Fruit fly (Drosophila melanogaster) whole organism, embryonic: ENCODE measurements around the gene CG31275.

Experiments used
- ATbp ChIP-seq: fragments of 200-800 bp; sonication (Bioruptor generic); optimal IDR thresholded peaks from 2 replicates; lab custom pipeline; 2017; ENCODE audit warnings: missing biosample characterization, mild to moderate bottlenecking, missing genetic modification characterization, missing genetic modification reagents
- Asciz ChIP-seq: fragments of 200-800 bp; sonication (Bioruptor generic); optimal IDR thresholded peaks from 2 replicates; lab custom pipeline; 2017; ENCODE audit warnings: missing biosample characterization, mild to moderate bottlenecking, missing genetic modification characterization, missing genetic modification reagents
- Awh ChIP-seq: fragments of 200-800 bp; sonication (Bioruptor generic); IDR thresholded peaks from 2 replicates; pipeline ENCODE4, ENCODE4 v1.3.6; 2022; ENCODE audit warnings: missing biosample characterization, missing genetic modification characterization
- B-H2 ChIP-seq: fragments of 200-800 bp; sonication (Bioruptor generic); optimal IDR thresholded peaks from 2 replicates; lab custom pipeline; 2018; ENCODE audit warnings: missing biosample characterization, mild to moderate bottlenecking, missing genetic modification characterization
- C15 ChIP-seq: fragments of 200-800 bp; sonication (Bioruptor generic); IDR thresholded peaks from 3 replicates; pipeline ENCODE4 v1.3.6; 2022; ENCODE audit warnings: missing biosample characterization, missing genetic modification characterization
- CG10274 ChIP-seq: fragments of 200-800 bp; sonication (Bioruptor generic); optimal IDR thresholded peaks from 3 replicates; lab custom pipeline; 2017; ENCODE audit warnings: missing biosample characterization, mild to moderate bottlenecking, missing genetic modification characterization
- CG10979 ChIP-seq: fragments of 200-800 bp; sonication (Bioruptor generic); optimal IDR thresholded peaks from 2 replicates; lab custom pipeline; 2018; ENCODE audit warnings: missing biosample characterization, mild to moderate bottlenecking, missing genetic modification characterization, moderate library complexity
- CG11093 ChIP-seq: fragments of 200-800 bp; sonication (Bioruptor generic); IDR thresholded peaks from 3 replicates; pipeline ENCODE4 v1.3.6; 2022; ENCODE audit warnings: missing biosample characterization, missing genetic modification characterization
- CG12391 ChIP-seq: fragments of 200-800 bp; sonication (Bioruptor generic); optimal IDR thresholded peaks from 3 replicates; lab custom pipeline; 2018; ENCODE audit warnings: missing biosample characterization, mild to moderate bottlenecking, missing genetic modification characterization, moderate library complexity
- CG13123 ChIP-seq: fragments of 200-800 bp; sonication (Bioruptor generic); optimal IDR thresholded peaks from 2 replicates; lab custom pipeline; 2016; ENCODE audit warnings: missing biosample characterization, missing genetic modification characterization
- CG15011 ChIP-seq: fragments of 200-800 bp; sonication (Bioruptor generic); optimal IDR thresholded peaks from 3 replicates; lab custom pipeline; 2018; ENCODE audit warnings: missing biosample characterization, mild to moderate bottlenecking, missing genetic modification characterization
- CG15073 ChIP-seq: fragments of 200-800 bp; sonication (Bioruptor generic); optimal IDR thresholded peaks from 2 replicates; lab custom pipeline; 2016; ENCODE audit warnings: missing biosample characterization, missing genetic modification characterization
- CG4854 ChIP-seq: fragments of 200-800 bp; sonication (Bioruptor generic); optimal IDR thresholded peaks from 2 replicates; lab custom pipeline; 2016; ENCODE audit warnings: missing biosample characterization, missing genetic modification characterization, inconsistent platforms
- CG6654 ChIP-seq: fragments of 200-800 bp; sonication (Bioruptor generic); optimal IDR thresholded peaks from 2 replicates; lab custom pipeline; 2017; ENCODE audit warnings: missing biosample characterization, mild to moderate bottlenecking, missing genetic modification characterization
- CG6791 ChIP-seq: fragments of 200-800 bp; sonication (Bioruptor generic); IDR thresholded peaks from 3 replicates; pipeline ENCODE4 v1.3.6; 2022; ENCODE audit warnings: missing biosample characterization, missing genetic modification characterization; ENCODE audit not compliant: partially characterized antibody
- CG7963 ChIP-seq: fragments of 200-800 bp; sonication (Bioruptor generic); IDR thresholded peaks from 3 replicates; pipeline ENCODE4 v1.3.6; 2022; ENCODE audit warnings: missing biosample characterization, missing genetic modification characterization; ENCODE audit not compliant: partially characterized antibody
- CG7987 ChIP-seq: fragments of 200-800 bp; sonication (Bioruptor generic); optimal IDR thresholded peaks from 2 replicates; lab custom pipeline; 2018; ENCODE audit warnings: missing biosample characterization, mild to moderate bottlenecking, missing genetic modification characterization, moderate library complexity
- Dll ChIP-seq: fragments of 200-800 bp; sonication (Bioruptor generic); IDR thresholded peaks from 4 replicates; pipeline ENCODE4 v1.3.6; 2022; ENCODE audit warnings: missing biosample characterization, missing genetic modification characterization; ENCODE audit not compliant: partially characterized antibody
- ERR ChIP-seq: fragments of 200-800 bp; sonication (Bioruptor generic); optimal IDR thresholded peaks from 2 replicates; lab custom pipeline; 2016; ENCODE audit warnings: missing biosample characterization, missing genetic modification characterization
- HLH3B ChIP-seq: fragments of 200-800 bp; sonication (Bioruptor generic); IDR thresholded peaks from 2 replicates; pipeline ENCODE4 v1.3.6; 2022; ENCODE audit warnings: missing biosample characterization, missing genetic modification characterization
- Hand ChIP-seq: fragments of 200-800 bp; sonication (Bioruptor generic); optimal IDR thresholded peaks from 2 replicates; lab custom pipeline; 2017; ENCODE audit warnings: mild to moderate bottlenecking, missing biosample characterization, missing genetic modification reagents, missing genetic modification characterization
- Hr39 ChIP-seq: fragments of >200 bp; optimal IDR thresholded peaks from 2 replicates; lab custom pipeline; 2017
- Lim3 ChIP-seq: fragments of 200-800 bp; sonication (Bioruptor generic); IDR thresholded peaks from 2 replicates; pipeline ENCODE4 v1.3.6; 2022; ENCODE audit warnings: missing biosample characterization, missing genetic modification characterization
- MTF-1 ChIP-seq: fragments of 200-800 bp; sonication (Bioruptor generic); optimal IDR thresholded peaks from 2 replicates; lab custom pipeline; 2018; ENCODE audit warnings: missing biosample characterization, mild to moderate bottlenecking, missing genetic modification characterization, borderline replicate concordance
- Mes4 ChIP-seq: fragments of 200-800 bp; sonication (Bioruptor generic); optimal IDR thresholded peaks from 2 replicates; lab custom pipeline; 2016; ENCODE audit warnings: missing biosample characterization, missing genetic modification characterization
- Opbp ChIP-seq: fragments of 200-800 bp; sonication (Bioruptor generic); IDR thresholded peaks from 3 replicates; pipeline ENCODE4 v1.3.6; 2022; ENCODE audit warnings: missing biosample characterization, missing genetic modification characterization; ENCODE audit not compliant: partially characterized antibody
- Side ChIP-seq: fragments of 200-800 bp; sonication (Bioruptor generic); optimal IDR thresholded peaks from 2 replicates; lab custom pipeline; 2016; ENCODE audit warnings: missing biosample characterization, missing genetic modification characterization
- Sry-δ ChIP-seq: fragments of 200-800 bp; sonication (Bioruptor generic); optimal IDR thresholded peaks from 2 replicates; lab custom pipeline; 2016; ENCODE audit warnings: missing biosample characterization, missing genetic modification characterization
- abd-A ChIP-seq: fragments of 200-800 bp; sonication (Bioruptor generic); optimal IDR thresholded peaks from 3 replicates; lab custom pipeline; 2019; ENCODE audit warnings: missing biosample characterization, mild to moderate bottlenecking, missing genetic modification characterization, moderate library complexity
- ap ChIP-seq: fragments of 200-800 bp; sonication (Bioruptor generic); IDR thresholded peaks from 2 replicates; pipeline ENCODE4 v1.3.6; 2022; ENCODE audit warnings: missing biosample characterization, missing genetic modification characterization
- bcd ChIP-seq: fragments of 200-800 bp; sonication (Bioruptor generic); optimal IDR thresholded peaks from 2 replicates; lab custom pipeline; 2017; ENCODE audit warnings: missing biosample characterization, mild to moderate bottlenecking, missing genetic modification characterization
- chif ChIP-seq, 2 experiments: fragments of 200-800 bp; sonication (Bioruptor generic); optimal IDR thresholded peaks; 3 replicates each; lab custom pipeline; 2016; ENCODE audit warnings: missing biosample characterization in 2 of 2, missing genetic modification characterization in 2 of 2
- chinmo ChIP-seq: fragments of 200-800 bp; sonication (Bioruptor generic); IDR thresholded peaks from 4 replicates; pipeline ENCODE4 v1.3.6; 2022; ENCODE audit warnings: missing biosample characterization, missing genetic modification characterization; ENCODE audit not compliant: partially characterized antibody
- gcm2 ChIP-seq: fragments of 200-800 bp; sonication (Bioruptor generic); optimal IDR thresholded peaks from 2 replicates; lab custom pipeline; 2016; ENCODE audit warnings: missing biosample characterization, missing genetic modification characterization
- grn ChIP-seq: fragments of 200-800 bp; sonication (Bioruptor generic); optimal IDR thresholded peaks from 3 replicates; lab custom pipeline; 2017; ENCODE audit warnings: missing biosample characterization, missing genetic modification characterization
- h ChIP-seq: fragments of >200 bp; optimal IDR thresholded peaks from 2 replicates; lab custom pipeline; 2017
- klu ChIP-seq: fragments of 200-800 bp; sonication (Bioruptor generic); IDR thresholded peaks from 2 replicates; pipeline ENCODE4 v1.3.6; 2022; ENCODE audit warnings: missing biosample characterization, missing genetic modification characterization
- kni ChIP-seq: fragments of 200-800 bp; sonication (Bioruptor generic); optimal IDR thresholded peaks from 3 replicates; lab custom pipeline; 2017; ENCODE audit warnings: mild to moderate bottlenecking, missing biosample characterization, missing genetic modification reagents, missing genetic modification characterization
- knrl ChIP-seq: fragments of 200-800 bp; sonication (Bioruptor generic); IDR thresholded peaks from 3 replicates; pipeline ENCODE4 v1.3.6; 2022; ENCODE audit warnings: missing biosample characterization, missing genetic modification characterization; ENCODE audit not compliant: partially characterized antibody
- oc ChIP-seq: fragments of 200-800 bp; sonication (Bioruptor generic); optimal IDR thresholded peaks from 2 replicates; lab custom pipeline; 2018; ENCODE audit warnings: missing biosample characterization, mild to moderate bottlenecking, missing genetic modification characterization, moderate library complexity
- p53 ChIP-seq: fragments of 200-800 bp; sonication (Bioruptor generic); optimal IDR thresholded peaks from 2 replicates; lab custom pipeline; 2016; ENCODE audit warnings: missing biosample characterization, missing genetic modification characterization
- phol ChIP-seq: fragments of 200-800 bp; sonication (Bioruptor generic); optimal IDR thresholded peaks from 3 replicates; lab custom pipeline; 2018; ENCODE audit warnings: missing biosample characterization, mild to moderate bottlenecking, missing genetic modification characterization, moderate library complexity
- pita ChIP-seq: fragments of 200-800 bp; sonication (Bioruptor generic); optimal IDR thresholded peaks from 2 replicates; lab custom pipeline; 2017; ENCODE audit warnings: missing biosample characterization, mild to moderate bottlenecking, missing genetic modification characterization
- run ChIP-seq: fragments of 200-800 bp; sonication (Bioruptor generic); optimal IDR thresholded peaks from 3 replicates; lab custom pipeline; 2018; ENCODE audit warnings: missing biosample characterization, mild to moderate bottlenecking, missing genetic modification characterization
- sens ChIP-seq: fragments of 200-800 bp; sonication (Bioruptor generic); peaks from one replicate; lab custom pipeline; 2016; ENCODE audit warnings: missing biosample characterization, missing genetic modification characterization
- sens-2 ChIP-seq: fragments of 200-800 bp; sonication (Bioruptor generic); IDR thresholded peaks from 2 replicates; pipeline ENCODE4 v1.3.6; 2022; ENCODE audit warnings: missing biosample characterization, missing genetic modification characterization
- seq ChIP-seq: fragments of 200-800 bp; sonication (Bioruptor generic); IDR thresholded peaks from 2 replicates; pipeline ENCODE4 v1.3.6; 2022; ENCODE audit warnings: missing biosample characterization, missing genetic modification characterization
- vvl ChIP-seq: fragments of 200-800 bp; sonication (Bioruptor generic); IDR thresholded peaks from 2 replicates; pipeline ENCODE4 v1.3.6; 2022; ENCODE audit warnings: missing biosample characterization, missing genetic modification characterization
- zen2 ChIP-seq: fragments of 200-800 bp; sonication (Bioruptor generic); IDR thresholded peaks from 3 replicates; pipeline ENCODE4 v1.3.6; 2022; ENCODE audit warnings: missing biosample characterization, missing genetic modification characterization; ENCODE audit not compliant: partially characterized antibody

The CG31275 gene

DNA sequence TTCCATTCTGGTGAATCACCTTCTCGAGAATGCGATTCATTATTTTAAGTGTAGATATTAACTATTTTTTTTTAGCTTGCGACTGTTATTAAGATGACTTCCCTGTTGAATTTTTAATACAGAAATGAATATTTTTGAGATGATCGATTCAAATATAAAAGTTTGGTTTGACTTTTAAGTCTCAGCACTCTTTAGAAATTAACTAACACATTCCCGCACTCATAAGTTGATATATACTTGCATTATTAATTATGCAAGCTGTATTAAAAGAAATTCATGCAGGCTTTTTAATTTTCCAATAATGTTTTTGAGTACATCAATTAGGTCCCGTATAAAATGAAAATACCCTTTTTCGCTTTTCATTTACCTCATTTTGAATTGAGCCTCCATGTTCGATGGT, at the start of gene CG31275:
TSS of gene CG31275 (minus strand) at position 101 of the 400 bp plus-strand sequence.
- TF ChIP-seq Asciz (no peak), vvl (GFP tag; lab: Robert Waterston, UW) (no peak), Mes4 (GFP tag; lab: Kevin White, UChicago) (no peak), Hand (GFP tag; lab: Kevin White, UChicago) (no peak), Lim3 (GFP tag; lab: Robert Waterston, UW) (no peak), HLH3B (GFP tag; lab: Robert Waterston, UW) (no peak), CG11093 (GFP tag; lab: Robert Waterston, UW) (no peak), gcm2 (GFP tag; lab: Kevin White, UChicago) (no peak), ATbp (GFP tag; lab: Kevin White, UChicago) (no peak), Hr39 (lab: Kevin White, UChicago) (no peak), sens-2 (no peak), Sry-δ (GFP tag; lab: Kevin White, UChicago) (no peak), knrl (no peak), CG4854 (GFP tag; lab: Kevin White, UChicago) (no peak), chif (GFP tag; optimal IDR thresholded peaks at IDR 0.05; lab: Kevin White, UChicago) (no peak)

DNA sequence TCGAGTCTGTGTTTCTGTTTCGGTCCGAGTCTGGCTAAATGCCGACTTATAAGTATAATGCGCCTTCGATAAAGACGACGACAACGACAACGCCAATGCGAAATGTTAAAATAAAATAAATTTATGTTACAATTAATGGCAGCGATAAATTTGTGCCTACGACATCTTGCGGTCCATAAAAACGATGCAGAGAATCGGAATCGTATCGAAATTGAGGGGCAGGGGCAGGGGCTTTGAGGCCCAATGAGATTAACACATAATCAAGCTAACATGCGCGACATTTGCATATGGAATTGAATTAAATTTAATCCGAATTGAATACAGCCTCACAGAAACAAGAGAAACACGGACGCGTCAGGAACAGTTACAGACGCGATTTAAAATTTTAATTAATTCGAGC, 49.1 kb upstream of the CG31275 start:
- TF ChIP-seq seq (GFP tag; lab: Robert Waterston, UW), result no peak
- TF ChIP-seq B-H2 (GFP tag; lab: Kevin White, UChicago), result no peak
- TF ChIP-seq run, result peak; percentile 71
- TF ChIP-seq Dll (GFP tag; lab: Robert Waterston, UW), result no peak
- TF ChIP-seq ERR, result no peak
- no peak for TF ChIP-seq CG6791
- TF ChIP-seq CG6654 (GFP tag; lab: Kevin White, UChicago), result no peak
- TF ChIP-seq CG15011, result no peak
- TF ChIP-seq grn (GFP tag; lab: Kevin White, UChicago), result no peak
- no peak for TF ChIP-seq CG13123
- TF ChIP-seq abd-A (tag; lab: Kevin White, UChicago), result peak; percentile 100
- peak; percentile 4 for TF ChIP-seq oc (tag; lab: Kevin White, UChicago)
- TF ChIP-seq klu, result no peak
- TF ChIP-seq ap (GFP tag; lab: Robert Waterston, UW), result no peak
- TF ChIP-seq C15 (GFP tag; lab: Robert Waterston, UW), result no peak
- TF ChIP-seq kni (GFP tag; lab: Kevin White, UChicago), result no peak
- TF ChIP-seq bcd (GFP tag; lab: Kevin White, UChicago), result peak; percentile 3
- TF ChIP-seq vvl (GFP tag; lab: Robert Waterston, UW), result peak; percentile 63
- no peak for TF ChIP-seq zen2 (GFP tag; lab: Robert Waterston, UW)
- TF ChIP-seq chinmo (GFP tag; lab: Robert Waterston, UW), result peak; percentile 85; the same call in 3 of the 4 replicates
- TF ChIP-seq CG12391, result no peak
- peak; percentile 68 for TF ChIP-seq sens (GFP tag; lab: Kevin White, UChicago)
- no peak for TF ChIP-seq CG15073 (GFP tag; lab: Kevin White, UChicago)
- no peak for TF ChIP-seq CG7963 (GFP tag; lab: Robert Waterston, UW)
- peak; percentile 73 for TF ChIP-seq Awh (GFP tag; lab: Robert Waterston, UW)
- no peak for TF ChIP-seq Side (GFP tag; lab: Kevin White, UChicago)
- no peak for TF ChIP-seq phol
- TF ChIP-seq CG10274 (GFP tag; lab: Kevin White, UChicago), result no peak
- 0 out of 3 replicates have a peak, but pooled peaks have one; percentile 17 for TF ChIP-seq Opbp (GFP tag; lab: Robert Waterston, UW)
- no peak for TF ChIP-seq CG10979 (tag; lab: Kevin White, UChicago)
- TF ChIP-seq pita (GFP tag; lab: Kevin White, UChicago), result no peak
- TF ChIP-seq MTF-1 (GFP tag; lab: Kevin White, UChicago), result no peak
- no peak for TF ChIP-seq p53
- no peak for TF ChIP-seq h (lab: Kevin White, UChicago)
- TF ChIP-seq CG7987 (GFP tag; lab: Kevin White, UChicago), result no peak
